Worm (Caenorhabditis elegans) whole organism, L3 larva: ENCODE data around the gene ima-1.

Experiments
- ZK546.5 ChIP-seq: sonication (generic microtip); optimal IDR thresholded peaks from 2 replicates; lab custom pipeline; 2017; ENCODE audit warnings: missing biosample characterization, missing genetic modification characterization
- ceh-16 ChIP-seq: sonication (generic microtip); optimal IDR thresholded peaks from 2 replicates; lab custom pipeline; 2017; ENCODE audit warnings: missing biosample characterization, missing genetic modification characterization
- ceh-9 ChIP-seq: sonication (generic microtip); optimal IDR thresholded peaks from 2 replicates; lab custom pipeline; 2018; ENCODE audit warnings: missing biosample characterization, missing genetic modification characterization
- elt-1 ChIP-seq: fragments of 150-350 bp; optimal IDR thresholded peaks from 2 replicates; lab custom pipeline; 2014; ENCODE audit warnings: missing biosample characterization, missing genetic modification characterization
- lin-39 ChIP-seq: fragments of 150-350 bp; optimal IDR thresholded peaks from 2 replicates; lab custom pipeline; 2018; ENCODE audit warnings: missing biosample characterization, missing genetic modification reagents, missing genetic modification characterization
- mdl-1 ChIP-seq: fragments of 150-350 bp; optimal IDR thresholded peaks from 2 replicates; lab custom pipeline; 2014; ENCODE audit warnings: missing biosample characterization, missing genetic modification characterization
- mml-1 ChIP-seq: fragments of 150-350 bp; sonication (generic microtip); optimal IDR thresholded peaks from 3 replicates; lab custom pipeline; 2014; ENCODE audit warnings: missing biosample characterization, missing genetic modification characterization
- nfya-1 ChIP-seq: sonication (generic microtip); optimal IDR thresholded peaks from 2 replicates; lab custom pipeline; 2017; ENCODE audit warnings: missing genetic modification characterization, mild to moderate bottlenecking, missing compliant biosample characterization, antibody characterized with exemption, moderate library complexity; ENCODE audit not compliant: insufficient read depth
- nhr-11 ChIP-seq: fragments of 150-350 bp; optimal IDR thresholded peaks from 2 replicates; lab custom pipeline; 2014; ENCODE audit warnings: missing biosample characterization, missing genetic modification characterization
- nhr-28 ChIP-seq: fragments of 150-350 bp; optimal IDR thresholded peaks from 2 replicates; lab custom pipeline; 2014; ENCODE audit warnings: missing biosample characterization, missing genetic modification characterization
- nhr-76 ChIP-seq: fragments of 150-350 bp; sonication (generic microtip); optimal IDR thresholded peaks from 5 replicates; lab custom pipeline; 2014; ENCODE audit warnings: missing biosample characterization, missing genetic modification characterization
- unc-62 ChIP-seq: fragments of 150-350 bp; sonication (generic microtip); optimal IDR thresholded peaks from 4 replicates; lab custom pipeline; 2014; ENCODE audit warnings: missing biosample characterization, missing genetic modification reagents, missing genetic modification characterization
- zag-1 ChIP-seq: fragments of 150-350 bp; optimal IDR thresholded peaks from 2 replicates; lab custom pipeline; 2014; ENCODE audit warnings: missing biosample characterization, missing genetic modification characterization
- ztf-11 ChIP-seq: fragments of 150-350 bp; optimal IDR thresholded peaks from 2 replicates; lab custom pipeline; 2014; ENCODE audit warnings: missing biosample characterization, missing genetic modification characterization

- no peak for TF ChIP-seq unc-62 (GFP tag; lab: Kevin White, UChicago)
- TF ChIP-seq ceh-16 (tag; lab: Kevin White, UChicago): no peak
- TF ChIP-seq elt-1: no peak
- TF ChIP-seq mml-1 (tag; lab: Kevin White, UChicago): no peak
- TF ChIP-seq ZK546.5 (tag; lab: Kevin White, UChicago): no peak
- no peak for TF ChIP-seq nfya-1 (tag; lab: Kevin White, UChicago)
- no peak for TF ChIP-seq lin-39
- TF ChIP-seq zag-1 (tag; lab: Kevin White, UChicago): no peak
- no peak for TF ChIP-seq ceh-9 (tag; lab: Kevin White, UChicago)
- no peak for TF ChIP-seq mdl-1 (tag; lab: Kevin White, UChicago)
- TF ChIP-seq nhr-28 (tag; lab: Kevin White, UChicago): no peak
- TF ChIP-seq nhr-76 (tag; lab: Kevin White, UChicago): no peak
- TF ChIP-seq nhr-11 (tag; lab: Kevin White, UChicago): no peak
- TF ChIP-seq ztf-11 (tag; lab: Kevin White, UChicago): no peak
Observed at ce11 chrV:11247846-11248245, 8.4 kb downstream of the ima-1 start, which contains the start of gene mam-4.
